Worm (Caenorhabditis elegans) whole organism, L4/young adult: Measurements from ENCODE around the gene lin-25.
A peak's percentile ranks its signal among the peaks of the same experiment; 100 is the strongest.

Experiments
- W03F9.2 ChIP-seq: fragments of 150-350 bp; optimal IDR thresholded peaks from 2 replicates; lab custom pipeline; 2014; ENCODE audit warnings: missing biosample characterization, missing genetic modification characterization
- dao-5 ChIP-seq: sonication (generic microtip); optimal IDR thresholded peaks from 2 replicates; lab custom pipeline; 2016; ENCODE audit warnings: missing genotype, missing genetic modification characterization, moderate library complexity, missing compliant biosample characterization
- him-1 ChIP-seq: sonication (generic microtip); optimal IDR thresholded peaks from 2 replicates; lab custom pipeline; 2016; ENCODE audit warnings: missing genotype, missing genetic modification reagents, missing genetic modification characterization, missing compliant biosample characterization

The lin-25 gene

DNA sequence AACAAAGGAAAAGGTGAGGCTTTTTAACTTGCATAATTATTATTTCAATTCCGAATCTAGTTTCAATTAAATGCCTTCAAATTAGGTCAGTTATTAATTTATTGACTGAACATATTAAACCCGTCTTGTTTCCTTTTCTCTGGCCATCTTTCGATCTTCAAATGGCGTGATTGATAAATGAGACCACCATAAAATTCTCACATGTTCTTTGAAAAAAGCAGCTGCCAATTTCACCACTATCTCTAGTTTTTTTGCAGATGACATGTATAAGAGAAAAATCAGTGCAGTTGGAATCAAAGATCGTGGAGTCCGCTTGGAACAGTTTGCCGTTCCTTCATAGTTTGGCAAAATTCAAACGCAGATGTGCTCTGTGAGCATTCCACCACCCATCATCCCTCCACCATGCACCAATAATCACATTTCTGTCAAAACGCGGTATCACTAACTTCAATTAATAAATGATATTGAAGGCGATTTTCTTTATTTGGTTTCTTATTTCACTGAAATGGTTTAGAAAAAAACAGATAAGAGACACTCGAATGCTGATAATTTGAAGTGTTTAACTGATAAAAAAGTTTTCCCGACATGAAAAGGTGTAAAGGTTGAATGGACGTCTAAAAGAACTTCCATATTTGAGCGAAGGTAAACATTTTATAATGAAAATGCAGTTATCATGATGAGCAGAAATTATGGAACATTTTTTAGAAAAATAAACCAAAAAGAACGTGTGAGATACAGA lies 11.8 kb upstream of the lin-25 start:
- TF ChIP-seq him-1 (no peak), W03F9.2 (tag; lab: Kevin White, UChicago) (no peak), dao-5 (tag; lab: Kevin White, UChicago) (no peak)

DNA sequence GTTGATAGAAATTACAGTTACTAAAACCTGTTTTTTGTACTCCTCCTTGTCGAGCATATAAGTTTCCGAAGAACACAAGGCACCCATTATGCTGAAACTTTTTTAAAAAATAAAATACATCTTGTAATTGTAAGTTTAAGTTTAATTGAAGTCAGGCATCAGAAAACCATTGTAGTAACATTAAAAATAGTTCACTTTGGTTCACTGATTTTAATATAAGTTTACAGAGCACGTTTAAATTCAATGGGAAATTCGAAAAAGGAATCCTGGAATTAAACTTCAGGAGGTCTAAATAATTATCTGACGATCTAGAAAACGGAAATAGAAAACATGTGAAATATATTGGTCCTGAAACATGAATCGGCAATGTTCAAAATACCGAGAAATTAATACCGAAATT lies 9.3 kb upstream of the lin-25 start, which contains the start of gene gpa-8:
gpa-8 (minus strand) TSS at position 101 of the 400 bp plus-strand sequence.
- TF ChIP-seq him-1 (no peak), W03F9.2 (tag; lab: Kevin White, UChicago) (no peak), dao-5 (tag; lab: Kevin White, UChicago) (no peak)

DNA sequence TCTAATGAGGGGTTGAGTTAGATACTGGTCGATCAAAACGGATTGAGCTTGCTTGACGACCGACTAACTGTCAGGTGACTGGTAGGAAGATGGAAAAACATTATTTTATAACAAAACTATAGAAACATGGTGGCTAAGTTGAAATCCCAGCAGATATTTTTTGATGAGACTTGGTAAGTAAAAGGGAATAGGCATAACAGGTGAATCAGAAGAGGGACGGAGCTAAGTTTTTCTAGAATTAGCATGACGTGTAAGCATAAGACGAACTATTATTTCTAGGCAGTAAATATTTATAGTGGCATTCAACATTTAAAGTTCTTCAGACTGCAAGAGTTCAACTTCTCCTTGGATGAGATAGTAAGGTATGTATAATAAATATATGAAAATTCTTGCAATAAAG lies 5.2 kb upstream of the lin-25 start, which contains the start of gene F56H9.8:
F56H9.8 (plus strand) TSS at position 301 of the 400 bp plus-strand sequence.
- TF ChIP-seq him-1, result no peak
- no peak for TF ChIP-seq W03F9.2 (tag; lab: Kevin White, UChicago)
- TF ChIP-seq dao-5 (tag; lab: Kevin White, UChicago), result no peak

DNA sequence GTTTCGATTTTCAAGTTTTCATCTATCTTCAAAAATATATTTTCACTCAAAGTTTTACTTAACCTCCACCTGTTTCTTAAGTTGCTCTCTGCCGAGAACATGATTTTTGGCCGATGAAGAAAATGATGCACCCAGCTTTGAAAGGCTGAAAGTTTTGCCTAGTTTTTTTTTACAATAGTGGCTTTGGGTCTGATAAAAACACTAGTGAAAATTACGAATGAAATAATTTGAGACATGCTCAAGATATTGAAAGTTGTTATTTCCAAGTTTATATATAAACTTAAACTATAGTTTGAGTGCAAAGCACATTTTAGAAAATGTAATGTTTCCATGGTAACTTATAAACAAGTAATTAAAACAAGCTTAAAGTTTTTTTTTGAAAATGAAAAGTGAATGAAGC lies 512 bp upstream of the lin-25 start, which contains the start of gene gpa-9:
gpa-9 (minus strand) TSS at position 101 of the 400 bp plus-strand sequence.
- no peak for TF ChIP-seq W03F9.2 (tag; lab: Kevin White, UChicago)
- no peak for TF ChIP-seq him-1
- no peak for TF ChIP-seq dao-5 (tag; lab: Kevin White, UChicago)

DNA sequence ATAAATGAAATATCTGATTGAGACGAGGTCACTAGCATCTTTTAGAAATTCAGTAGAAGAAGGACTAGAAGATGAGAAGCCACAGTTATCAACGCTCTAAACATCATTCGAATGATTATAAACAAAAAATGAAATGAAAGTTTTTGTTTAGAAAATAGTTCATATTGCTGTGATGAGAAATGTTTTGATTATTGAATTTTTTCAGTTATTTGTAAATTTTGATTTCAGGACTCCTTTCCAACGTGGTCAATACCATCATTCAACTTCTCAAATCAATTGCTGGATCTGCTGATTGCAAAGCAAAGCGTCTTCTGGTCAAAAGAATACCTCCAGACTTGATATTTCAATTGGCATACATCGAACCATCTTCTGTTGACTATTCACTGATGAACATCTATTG lies 8.4 kb downstream of the lin-25 start, which contains the start of gene W05B10.6:
W05B10.6 (minus strand) TSS at position 101 of the 400 bp plus-strand sequence.
- TF ChIP-seq W03F9.2 (tag; lab: Kevin White, UChicago) (no peak), him-1 (no peak), dao-5 (tag; lab: Kevin White, UChicago) (no peak)

DNA sequence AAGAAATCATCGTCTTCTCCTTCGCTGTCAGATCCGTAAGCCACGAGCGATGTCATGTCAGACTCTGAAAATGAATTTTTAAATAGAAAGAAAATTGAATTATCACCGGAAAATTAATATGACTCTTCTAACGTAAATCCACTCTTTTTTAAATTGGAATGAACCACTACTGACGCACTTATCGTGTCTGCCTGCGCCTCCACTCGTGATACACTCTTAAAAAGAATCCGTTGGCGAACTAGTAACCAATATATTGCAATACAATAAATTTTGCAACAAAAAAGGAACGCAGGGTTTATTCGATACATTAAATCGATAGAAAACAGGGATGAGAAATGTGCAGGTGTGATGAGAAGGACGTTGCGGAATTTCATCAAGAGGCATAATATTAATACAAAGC lies 9.7 kb downstream of the lin-25 start, which contains the start of gene ccch-3:
ccch-3 (minus strand) TSS at position 262 of the 400 bp plus-strand sequence.
- no peak for TF ChIP-seq him-1
- peak; percentile 54 for TF ChIP-seq W03F9.2 (tag; lab: Kevin White, UChicago)

DNA sequence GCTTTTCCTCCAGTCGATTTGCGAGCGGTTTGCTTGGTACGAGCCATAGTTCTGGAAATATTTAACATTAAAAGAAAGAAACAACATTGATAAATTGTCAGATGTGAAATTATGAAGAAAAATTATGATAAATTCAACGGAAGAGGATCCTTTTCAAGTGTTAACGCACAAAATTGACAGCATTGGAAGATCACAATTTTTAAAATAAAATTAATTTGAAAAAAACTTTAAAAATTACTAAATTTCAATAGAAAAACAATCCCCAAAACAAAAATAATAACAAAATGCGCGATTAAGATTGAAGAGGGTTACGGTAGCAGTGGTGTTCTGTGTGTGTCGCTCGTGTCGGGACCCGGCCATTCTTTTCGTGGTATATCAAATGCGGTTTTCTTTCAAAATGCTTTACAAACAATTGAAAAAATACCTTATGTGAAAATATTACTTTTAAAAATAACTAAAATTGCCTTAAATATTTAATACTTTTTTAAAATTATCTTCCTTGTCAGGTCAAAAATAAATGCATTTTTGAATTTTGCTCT lies 10.6 kb downstream of the lin-25 start, which contains the start of gene his-74:
his-74 (minus strand) TSS at position 51 of the 539 bp plus-strand sequence.
- TF ChIP-seq W03F9.2 (tag; lab: Kevin White, UChicago) (no peak), dao-5 (tag; lab: Kevin White, UChicago) (no peak), him-1 (no peak)

DNA sequence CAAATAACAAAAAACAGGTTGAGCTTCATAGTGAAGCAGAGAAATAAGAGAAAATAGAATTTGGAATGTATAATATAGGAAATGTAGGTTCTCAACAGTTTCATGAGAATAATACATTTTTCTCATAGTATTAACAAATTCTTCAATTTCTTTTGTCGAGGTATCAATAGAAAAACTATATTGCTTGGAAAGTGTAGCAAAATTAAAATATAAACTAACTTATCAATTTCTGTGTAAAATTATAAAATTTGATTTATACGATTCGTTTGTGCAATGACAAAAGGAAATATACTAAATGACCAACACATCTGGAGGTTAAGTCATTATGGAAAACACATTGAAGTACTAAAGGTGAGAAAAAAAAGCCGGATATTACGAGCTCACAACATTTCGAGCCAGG lies 11.9 kb downstream of the lin-25 start, which contains the start of gene W05B10.3:
W05B10.3 (minus strand) TSS at position 101 of the 400 bp plus-strand sequence.
- TF ChIP-seq him-1 (no peak), dao-5 (tag; lab: Kevin White, UChicago) (no peak), W03F9.2 (tag; lab: Kevin White, UChicago) (no peak)

DNA sequence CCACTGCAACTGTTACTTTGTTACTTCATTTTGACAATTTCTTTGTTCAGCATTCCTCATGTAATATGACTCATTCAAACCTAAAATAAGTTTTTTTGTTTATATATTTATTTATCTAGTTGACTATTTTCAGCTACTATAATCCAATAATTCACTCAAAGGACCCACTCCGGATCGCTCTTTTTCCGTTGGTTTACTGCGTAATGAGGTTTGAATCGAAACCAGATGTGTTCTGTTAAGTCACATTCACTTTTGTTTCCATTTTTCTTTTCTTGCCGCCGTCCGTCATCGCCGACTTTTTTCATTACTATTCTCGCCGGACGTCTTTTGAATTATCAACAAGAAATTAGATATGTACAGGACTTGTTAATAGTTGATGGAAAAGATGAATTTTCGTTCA lies 13.7 kb downstream of the lin-25 start:
- no peak for TF ChIP-seq dao-5 (tag; lab: Kevin White, UChicago)
- TF ChIP-seq him-1, result no peak
- no peak for TF ChIP-seq W03F9.2 (tag; lab: Kevin White, UChicago)

DNA sequence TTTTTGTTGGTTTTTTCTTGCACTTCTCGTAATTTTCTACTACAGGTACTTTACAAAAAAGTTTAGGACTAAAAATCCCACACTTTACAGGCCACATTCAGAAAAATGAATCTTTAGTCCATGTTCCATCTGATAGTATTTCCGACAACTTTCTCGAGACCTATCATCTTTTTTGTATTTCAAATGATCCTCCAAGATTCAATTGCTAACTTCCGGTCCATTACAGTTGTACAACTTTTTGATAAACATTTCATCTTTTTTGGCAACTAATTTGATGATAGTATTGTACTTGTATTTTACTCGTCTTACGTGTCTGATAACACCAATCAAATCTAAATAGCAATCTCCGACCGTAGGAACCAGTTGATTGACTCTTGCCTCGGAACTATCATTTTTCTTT lies 17.7 kb downstream of the lin-25 start:
- TF ChIP-seq dao-5 (tag; lab: Kevin White, UChicago), result no peak
- TF ChIP-seq him-1, result no peak
- no peak for TF ChIP-seq W03F9.2 (tag; lab: Kevin White, UChicago)

DNA sequence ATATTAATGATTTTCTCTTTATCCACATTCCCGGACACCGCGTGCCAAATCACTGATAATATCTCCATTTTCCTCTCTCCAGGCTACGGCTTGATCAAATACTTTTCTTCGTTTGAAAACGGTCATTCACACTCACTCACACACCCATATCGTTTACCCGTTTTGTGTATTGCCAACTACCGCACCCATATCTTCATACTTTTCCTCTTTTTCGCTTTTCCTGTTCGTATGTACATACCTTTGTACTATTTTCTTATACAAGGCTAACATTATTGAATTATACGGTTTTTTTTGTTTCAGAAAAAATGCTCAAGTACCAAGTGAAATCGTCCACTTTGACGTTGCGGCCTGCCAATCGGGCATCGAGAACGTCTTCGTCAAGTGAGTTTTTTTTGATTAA lies 18.2 kb downstream of the lin-25 start, which contains the start of gene W05B10.4:
W05B10.4 (plus strand) TSS at position 301 of the 400 bp plus-strand sequence.
- TF ChIP-seq W03F9.2 (tag; lab: Kevin White, UChicago), result no peak
- no peak for TF ChIP-seq him-1
- TF ChIP-seq dao-5 (tag; lab: Kevin White, UChicago), result no peak

DNA sequence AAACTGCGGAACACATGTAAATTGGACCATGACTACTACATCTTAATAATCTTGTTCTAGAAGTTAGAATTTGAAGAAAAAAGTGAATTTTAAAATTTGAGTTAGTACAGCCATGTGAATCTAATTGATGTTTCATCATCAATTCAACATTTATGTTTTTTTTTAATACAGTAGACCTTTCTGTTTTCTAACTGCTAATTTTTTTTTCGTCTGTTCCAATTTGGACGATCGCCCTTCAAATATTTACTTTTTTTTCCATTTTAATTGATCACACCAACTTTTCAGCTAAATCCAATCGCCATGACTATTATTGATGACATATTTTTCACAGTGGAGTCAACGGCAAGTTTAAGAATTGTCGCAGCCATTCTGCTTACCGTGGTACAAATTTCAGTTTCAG lies 20.9 kb downstream of the lin-25 start, which contains the start of gene srx-116:
srx-116 (plus strand) TSS at position 301 of the 400 bp plus-strand sequence.
- TF ChIP-seq him-1, result no peak
- no peak for TF ChIP-seq dao-5 (tag; lab: Kevin White, UChicago)
- no peak for TF ChIP-seq W03F9.2 (tag; lab: Kevin White, UChicago)

DNA sequence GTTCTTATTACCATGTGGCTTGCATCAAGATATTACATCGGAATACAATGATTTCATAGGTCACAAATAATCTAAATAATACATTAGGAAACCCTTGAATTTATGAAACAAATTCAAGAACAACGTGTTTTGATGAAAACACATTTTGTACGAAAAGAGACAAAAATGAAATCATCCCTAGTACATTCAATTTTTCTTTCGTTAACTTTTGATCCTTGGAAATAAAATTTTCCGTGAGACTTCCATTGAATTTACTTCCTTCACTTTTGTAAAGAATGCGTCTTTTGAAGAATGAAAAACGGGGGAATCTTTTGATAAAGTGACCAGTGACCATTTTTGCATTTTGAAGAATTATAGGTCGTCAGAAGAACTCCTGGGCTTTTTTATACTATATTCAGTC lies 24.0 kb downstream of the lin-25 start:
- TF ChIP-seq him-1, result no peak
- TF ChIP-seq dao-5 (tag; lab: Kevin White, UChicago), result no peak
- no peak for TF ChIP-seq W03F9.2 (tag; lab: Kevin White, UChicago)

DNA sequence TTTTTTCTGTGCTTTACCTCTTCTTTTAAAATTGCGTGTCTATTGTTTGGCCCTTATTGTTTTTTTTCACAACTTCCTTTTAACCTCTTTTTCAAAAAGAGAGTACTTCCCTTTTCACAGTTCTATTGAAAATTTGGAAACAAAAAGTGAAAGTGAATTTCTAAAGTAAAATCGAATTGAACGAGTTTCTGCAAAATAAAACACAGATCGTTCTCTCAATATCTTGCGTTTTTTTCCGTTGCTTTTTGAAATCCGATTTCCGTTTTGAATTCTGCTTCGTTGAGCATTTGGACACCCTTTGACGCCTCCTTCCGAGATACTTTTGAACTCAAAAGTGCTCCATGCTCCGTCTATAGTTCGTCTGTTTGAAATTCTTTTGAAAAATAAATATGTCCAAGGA lies 26.6 kb downstream of the lin-25 start:
- no peak for TF ChIP-seq W03F9.2 (tag; lab: Kevin White, UChicago)
- TF ChIP-seq dao-5 (tag; lab: Kevin White, UChicago), result no peak
- TF ChIP-seq him-1, result no peak
